Worm (Caenorhabditis elegans): ENCODE results near the gene srbc-38.

srbc-38 gene

ce11 chrV:741820-742219 is 34.8 kb downstream of the srbc-38 start, which contains the start of gene C05E4.7:
C05E4.7 (plus strand) TSS chrV:742120.
- TF ChIP-seq attf-3 (GFP tag; conservative IDR thresholded peaks at IDR 0.05) (no peak), lsl-1 (GFP tag; optimal IDR thresholded peaks at IDR 0.05) (no peak), nhr-120 (GFP tag; IDR thresholded peaks at IDR 0.05) (no peak), ztf-22 (GFP tag; optimal IDR thresholded peaks at IDR 0.05) (no peak), ceh-91 (GFP tag; IDR thresholded peaks at IDR 0.05) (no peak), sptf-2 (GFP tag; optimal IDR thresholded peaks at IDR 0.05) (no peak), C17E4.6 (GFP tag; IDR thresholded peaks at IDR 0.05) (no peak), mes-4 (tag; optimal IDR thresholded peaks at IDR 0.05) (no peak), mcd-1 (GFP tag; IDR thresholded peaks at IDR 0.05) (no peak), Y95B8A.8 (GFP tag; IDR thresholded peaks at IDR 0.05) (no peak), B0336.3 (GFP tag; IDR thresholded peaks at IDR 0.05) (no peak), chd-7 (tag; optimal IDR thresholded peaks at IDR 0.05) (no peak), lin-40 (tag; optimal IDR thresholded peaks at IDR 0.05) (no peak), lir-1 (GFP tag; conservative IDR thresholded peaks at IDR 0.05) (no peak), aptf-3 (GFP tag; IDR thresholded peaks at IDR 0.05) (no peak), ekl-4 (GFP tag; IDR thresholded peaks at IDR 0.05) (no peak), F49E8.2 (tag; optimal IDR thresholded peaks at IDR 0.05; ENCODE audit: insufficient read depth) (no peak), sea-2 (GFP tag; IDR thresholded peaks at IDR 0.05) (no peak), nfya-1 (tag; optimal IDR thresholded peaks at IDR 0.05; ENCODE audit: borderline replicate concordance, insufficient read depth) (no peak), hlh-26 (GFP tag; conservative IDR thresholded peaks at IDR 0.05) (no peak)

- TF ChIP-seq madf-8 (GFP tag; conservative IDR thresholded peaks at IDR 0.05) (no peak), snpc-1.3 (tag; optimal IDR thresholded peaks at IDR 0.05; ENCODE audit: insufficient read depth) (no peak), hmg-20 (GFP tag; IDR thresholded peaks at IDR 0.05) (no peak), F57A8.1 (GFP tag; optimal IDR thresholded peaks at IDR 0.05) (no peak), mxl-1 (tag; optimal IDR thresholded peaks at IDR 0.05) (no peak), lsl-1 (GFP tag; optimal IDR thresholded peaks at IDR 0.05) (no peak), egl-18 (GFP tag; IDR thresholded peaks at IDR 0.05) (no peak), nhr-80 (tag; optimal IDR thresholded peaks at IDR 0.05) (no peak), snpc-4 (GFP tag; optimal IDR thresholded peaks at IDR 0.05) (no peak), snpc-4 (tag; optimal IDR thresholded peaks at IDR 0.05) (no peak), nhr-179 (tag; optimal IDR thresholded peaks at IDR 0.05) (no peak), ceh-79 (tag; optimal IDR thresholded peaks at IDR 0.05) (no peak), Y67H2A.10 (GFP tag; conservative IDR thresholded peaks at IDR 0.05) (no peak), zfh-2 (GFP tag; conservative IDR thresholded peaks at IDR 0.05) (no peak), F37B4.10 (GFP tag; IDR thresholded peaks at IDR 0.05) (no peak), ama-1 (optimal IDR thresholded peaks at IDR 0.05) (no peak), ama-1 (GFP tag; optimal IDR thresholded peaks at IDR 0.05) (no peak), F33H1.4 (GFP tag; IDR thresholded peaks at IDR 0.05) (no peak), aptf-2 (GFP tag; conservative IDR thresholded peaks at IDR 0.05) (no peak), akir-1 (GFP tag; optimal IDR thresholded peaks at IDR 0.05) (no peak), lin-26 (GFP tag; IDR thresholded peaks at IDR 0.05) (no peak)
These were observed 36.3 kb downstream of the srbc-38 start, which contains the start of gene str-134 for ce11 chrV:743348-743747. str-134 (plus strand) TSS chrV:743648.
